Worm (Caenorhabditis elegans) whole organism, young adult: ENCODE measurements around the gene lin-13.

Source experiments
- C06A6.2 ChIP-seq: fragments of 200-800 bp; sonication (Bioruptor generic); conservative IDR thresholded peaks from 2 replicates; pipeline ENCODE4 v1.3.6; 2022; ENCODE audit warnings: missing genetic modification characterization, missing compliant biosample characterization
- F33H1.4 ChIP-seq: fragments of 200-800 bp; sonication (Bioruptor generic); IDR thresholded peaks from 2 replicates; pipeline ENCODE4 v1.3.6; 2022; ENCODE audit warnings: missing genetic modification reagents, missing genetic modification characterization, missing compliant biosample characterization
- F49E8.2 ChIP-seq: sonication (generic microtip); optimal IDR thresholded peaks from 3 replicates; lab custom pipeline; 2017; ENCODE audit warnings: missing genetic modification characterization, mild to moderate bottlenecking, missing compliant biosample characterization, antibody characterized with exemption, moderate library complexity; ENCODE audit not compliant: insufficient read depth
- F52B5.7 ChIP-seq: sonication (generic microtip); optimal IDR thresholded peaks from 2 replicates; lab custom pipeline; 2016; ENCODE audit warnings: mild to moderate bottlenecking, missing genetic modification characterization, missing compliant biosample characterization
- K11D2.4 ChIP-seq: fragments of 200-800 bp; sonication (Bioruptor generic); IDR thresholded peaks from 2 replicates; pipeline ENCODE4 v1.3.6; 2022; ENCODE audit warnings: missing genetic modification reagents, missing genetic modification characterization, missing compliant biosample characterization
- Y53F4B.3 ChIP-seq: fragments of 200-800 bp; sonication (Bioruptor generic); IDR thresholded peaks from 2 replicates; pipeline ENCODE4 v1.3.6; 2022; ENCODE audit warnings: missing genetic modification reagents, missing genetic modification characterization, missing compliant biosample characterization
- Y56A3A.18 ChIP-seq: fragments of 200-800 bp; sonication (Bioruptor generic); IDR thresholded peaks from 2 replicates; pipeline ENCODE4 v1.3.6; 2022; ENCODE audit warnings: missing genetic modification reagents, missing genetic modification characterization, missing compliant biosample characterization
- Y95B8A.8 ChIP-seq: fragments of 200-800 bp; sonication (Bioruptor generic); IDR thresholded peaks from 2 replicates; pipeline ENCODE4 v1.3.6; 2022; ENCODE audit warnings: missing genetic modification reagents, missing genetic modification characterization, missing compliant biosample characterization
- akir-1 ChIP-seq: fragments of 200-800 bp; sonication (Bioruptor generic); optimal IDR thresholded peaks from 2 replicates; lab custom pipeline; 2018; ENCODE audit warnings: mild to moderate bottlenecking, missing genetic modification characterization, moderate library complexity, missing compliant biosample characterization
- ama-1 ChIP-seq, 3 experiments: fragments of 150-350 bp in 1 of 3; sonication (generic microtip) in 2 of 3; optimal IDR thresholded peaks; 2 replicates each; lab custom pipeline; 2014 to 2018; ENCODE audit warnings: missing biosample characterization in 2 of 3, missing genetic modification characterization in 2 of 3, missing genetic modification reagents in 2 of 3
- aptf-2 ChIP-seq: fragments of 200-800 bp; sonication (Bioruptor generic); conservative IDR thresholded peaks from 2 replicates; pipeline ENCODE4 v1.3.6; 2022; ENCODE audit warnings: missing genetic modification reagents, missing genetic modification characterization, missing compliant biosample characterization
- athp-1 ChIP-seq: sonication (generic microtip); optimal IDR thresholded peaks from 2 replicates; lab custom pipeline; 2017; ENCODE audit warnings: mild to moderate bottlenecking, missing genetic modification characterization, missing compliant biosample characterization
- bed-2 ChIP-seq: fragments of 200-800 bp; sonication (Bioruptor generic); IDR thresholded peaks from 2 replicates; pipeline ENCODE4 v1.3.6; 2022; ENCODE audit warnings: missing genetic modification reagents, missing genetic modification characterization, missing compliant biosample characterization
- cebp-2 ChIP-seq: fragments of 200-800 bp; sonication (Bioruptor generic); IDR thresholded peaks from 2 replicates; pipeline ENCODE4 v1.3.6; 2022; ENCODE audit warnings: missing genetic modification characterization, missing compliant biosample characterization
- ceh-27 ChIP-seq: fragments of 200-800 bp; sonication (Bioruptor generic); optimal IDR thresholded peaks from 2 replicates; lab custom pipeline; 2018; ENCODE audit warnings: mild to moderate bottlenecking, missing genetic modification characterization, moderate library complexity, missing compliant biosample characterization
- ceh-58 ChIP-seq: fragments of 200-800 bp; sonication (Bioruptor generic); IDR thresholded peaks from 2 replicates; pipeline ENCODE4 v1.3.6; 2022; ENCODE audit warnings: missing genetic modification characterization, missing compliant biosample characterization
- ceh-91 ChIP-seq: fragments of 200-800 bp; sonication (Bioruptor generic); IDR thresholded peaks from 2 replicates; pipeline ENCODE4 v1.3.6; 2022; ENCODE audit warnings: missing genetic modification reagents, missing genetic modification characterization, missing compliant biosample characterization
- dox-1 ChIP-seq: fragments of 200-800 bp; sonication (Bioruptor generic); IDR thresholded peaks from 2 replicates; pipeline ENCODE4 v1.3.6; 2022; ENCODE audit warnings: missing genetic modification reagents, missing genetic modification characterization, missing compliant biosample characterization
- efl-1 ChIP-seq: fragments of 150-350 bp; optimal IDR thresholded peaks from 2 replicates; lab custom pipeline; 2014; ENCODE audit warnings: missing biosample characterization, missing genetic modification reagents, missing genetic modification characterization
- fkh-3 ChIP-seq: sonication (generic microtip); optimal IDR thresholded peaks from 2 replicates; lab custom pipeline; 2016; ENCODE audit warnings: mild to moderate bottlenecking, missing genetic modification characterization, missing compliant biosample characterization
- him-1 ChIP-seq: sonication (generic microtip); optimal IDR thresholded peaks from 2 replicates; lab custom pipeline; 2016; ENCODE audit warnings: missing genotype, missing genetic modification reagents, missing genetic modification characterization, missing compliant biosample characterization
- hlh-12 ChIP-seq: sonication (generic microtip); optimal IDR thresholded peaks from 2 replicates; lab custom pipeline; 2016; ENCODE audit warnings: missing genetic modification characterization, missing compliant biosample characterization
- lag-1 ChIP-seq: fragments of 200-800 bp; sonication (Bioruptor generic); IDR thresholded peaks from 2 replicates; pipeline ENCODE4 v1.3.6; 2022; ENCODE audit warnings: missing genetic modification reagents, missing genetic modification characterization, missing compliant biosample characterization
- let-607 ChIP-seq, 2 experiments: fragments of 200-800 bp in 1 of 2; sonication (Bioruptor generic) in 1 of 2; sonication (generic microtip) in 1 of 2; optimal IDR thresholded peaks; 2 replicates each; lab custom pipeline; 2016 to 2018; ENCODE audit warnings: mild to moderate bottlenecking in 2 of 2, missing compliant biosample characterization in 2 of 2, missing genetic modification characterization in 2 of 2, moderate library complexity in 2 of 2, missing genotype in 1 of 2
- lin-35 ChIP-seq, 3 experiments: fragments of 150-350 bp in 2 of 3; sonication (generic microtip) in 1 of 3; optimal IDR thresholded peaks; 2 replicates each; lab custom pipeline; 2014 to 2018; ENCODE audit warnings: missing biosample characterization in 3 of 3, missing genetic modification characterization in 3 of 3, missing genetic modification reagents in 3 of 3
- lsy-27 ChIP-seq: sonication (generic microtip); optimal IDR thresholded peaks from 2 replicates; lab custom pipeline; 2017; ENCODE audit warnings: missing genetic modification characterization, mild to moderate bottlenecking, missing compliant biosample characterization, antibody characterized with exemption, missing genotype, borderline replicate concordance; ENCODE audit not compliant: insufficient read depth
- madf-10 ChIP-seq: sonication (generic microtip); optimal IDR thresholded peaks from 2 replicates; lab custom pipeline; 2016; ENCODE audit warnings: mild to moderate bottlenecking, missing genetic modification characterization, missing compliant biosample characterization
- madf-8 ChIP-seq: fragments of 200-800 bp; sonication (Bioruptor generic); conservative IDR thresholded peaks from 2 replicates; pipeline ENCODE4 v1.3.6; 2022; ENCODE audit warnings: missing genetic modification reagents, missing genetic modification characterization, missing compliant biosample characterization
- mel-28 ChIP-seq: sonication (generic microtip); optimal IDR thresholded peaks from 2 replicates; lab custom pipeline; 2016; ENCODE audit warnings: borderline replicate concordance, mild to moderate bottlenecking, missing genetic modification characterization, missing compliant biosample characterization
- mxl-1 ChIP-seq: sonication (generic microtip); optimal IDR thresholded peaks from 2 replicates; lab custom pipeline; 2016; ENCODE audit warnings: missing genetic modification characterization, missing compliant biosample characterization
- nhr-120 ChIP-seq: fragments of 200-800 bp; sonication (Bioruptor generic); IDR thresholded peaks from 2 replicates; pipeline ENCODE4 v1.3.6; 2022; ENCODE audit warnings: missing genetic modification characterization, missing compliant biosample characterization
- nhr-80 ChIP-seq: sonication (generic microtip); optimal IDR thresholded peaks from 2 replicates; lab custom pipeline; 2016; ENCODE audit warnings: missing genetic modification characterization, missing compliant biosample characterization
- nhr-90 ChIP-seq: sonication (generic microtip); optimal IDR thresholded peaks from 2 replicates; lab custom pipeline; 2016; ENCODE audit warnings: missing genotype, mild to moderate bottlenecking, missing genetic modification characterization, missing compliant biosample characterization
- pbrm-1 ChIP-seq: fragments of 200-800 bp; sonication (Bioruptor generic); IDR thresholded peaks from 2 replicates; pipeline ENCODE4 v1.3.6; 2022; ENCODE audit warnings: missing genetic modification reagents, missing genetic modification characterization, missing compliant biosample characterization
- rcor-1 ChIP-seq: fragments of 200-800 bp; sonication (Bioruptor generic); IDR thresholded peaks from 2 replicates; pipeline ENCODE4 v1.3.6; 2022; ENCODE audit warnings: missing genetic modification reagents, missing genetic modification characterization, missing compliant biosample characterization
- rec-8 ChIP-seq, 2 experiments: sonication (generic microtip); optimal IDR thresholded peaks; 2 replicates each; lab custom pipeline; 2016; ENCODE audit warnings: mild to moderate bottlenecking in 2 of 2, missing genetic modification characterization in 2 of 2, missing genetic modification reagents in 2 of 2, missing genotype in 2 of 2, missing biosample characterization in 1 of 2, missing compliant biosample characterization in 1 of 2, moderate library complexity in 1 of 2
- repo-1 ChIP-seq: sonication (generic microtip); optimal IDR thresholded peaks from 2 replicates; lab custom pipeline; 2017; ENCODE audit warnings: mild to moderate bottlenecking, missing genetic modification characterization, missing compliant biosample characterization
- snpc-1.1 ChIP-seq: sonication (generic microtip); optimal IDR thresholded peaks from 2 replicates; lab custom pipeline; 2017; ENCODE audit warnings: missing genetic modification characterization, mild to moderate bottlenecking, missing compliant biosample characterization, antibody characterized with exemption, moderate library complexity, missing genotype, missing genetic modification reagents; ENCODE audit not compliant: insufficient read depth
- snpc-3.4 ChIP-seq: sonication (generic microtip); optimal IDR thresholded peaks from 2 replicates; lab custom pipeline; 2017; ENCODE audit warnings: missing genetic modification characterization, mild to moderate bottlenecking, missing compliant biosample characterization, antibody characterized with exemption, moderate library complexity, missing genotype, missing genetic modification reagents
- xnd-1 ChIP-seq: sonication (generic microtip); optimal IDR thresholded peaks from 2 replicates; lab custom pipeline; 2016; ENCODE audit warnings: missing genotype, missing genetic modification reagents, missing genetic modification characterization, missing compliant biosample characterization
- zim-3 ChIP-seq: sonication (generic microtip); optimal IDR thresholded peaks from 2 replicates; lab custom pipeline; 2017; ENCODE audit warnings: mild to moderate bottlenecking, missing genetic modification characterization, moderate library complexity, missing compliant biosample characterization
- ztf-18 ChIP-seq: sonication (generic microtip); optimal IDR thresholded peaks from 2 replicates; lab custom pipeline; 2016; ENCODE audit warnings: missing genotype, mild to moderate bottlenecking, missing genetic modification characterization, missing compliant biosample characterization
- ztf-25 ChIP-seq: fragments of 200-800 bp; sonication (Bioruptor generic); IDR thresholded peaks from 2 replicates; pipeline ENCODE4 v1.3.6; 2022; ENCODE audit warnings: missing genetic modification reagents, missing genetic modification characterization, missing compliant biosample characterization
- ztf-26 ChIP-seq: sonication (generic microtip); optimal IDR thresholded peaks from 2 replicates; lab custom pipeline; 2017; ENCODE audit warnings: missing genetic modification characterization, missing compliant biosample characterization

The lin-13 gene

ce11 chrIII:7736806-7737205 is 27.5 kb upstream of the lin-13 start (continued):
- TF ChIP-seq rec-8 (tag; optimal IDR thresholded peaks at IDR 0.05; lab: Kevin White, UChicago) = no peak
- no peak for TF ChIP-seq aptf-2 (GFP tag; lab: Robert Waterston, UW)
- no peak for TF ChIP-seq F49E8.2 (tag; lab: Kevin White, UChicago)
- TF ChIP-seq ztf-26 (tag; lab: Kevin White, UChicago) = no peak
- 0 out of 2 replicates have a peak, but pooled peaks have one; percentile 8 for TF ChIP-seq ztf-25
- TF ChIP-seq nhr-120 (GFP tag; lab: Robert Waterston, UW) = no peak
- TF ChIP-seq madf-8 (GFP tag; lab: Robert Waterston, UW) = no peak
- peak; percentile 37 for TF ChIP-seq snpc-3.4 (tag; lab: Kevin White, UChicago)
- no peak for TF ChIP-seq lag-1
- no peak for TF ChIP-seq ama-1 (optimal IDR thresholded peaks at IDR 0.05; lab: Kevin White, UChicago)
- TF ChIP-seq ama-1 (GFP tag; optimal IDR thresholded peaks at IDR 0.05; lab: Kevin White, UChicago) = no peak
- TF ChIP-seq mxl-1 (tag; lab: Kevin White, UChicago) = no peak
- peak; percentile 55; the same call in 1 of the 2 replicates for TF ChIP-seq cebp-2 (GFP tag; lab: Robert Waterston, UW)
- TF ChIP-seq ceh-27 (GFP tag; lab: Kevin White, UChicago) = no peak
- TF ChIP-seq mel-28 (tag; lab: Kevin White, UChicago) = no peak
- TF ChIP-seq athp-1 = peak; percentile 66
- no peak for TF ChIP-seq nhr-90 (tag; lab: Kevin White, UChicago)
- TF ChIP-seq repo-1 (tag; lab: Kevin White, UChicago) = no peak
- TF ChIP-seq K11D2.4 (GFP tag; lab: Robert Waterston, UW) = peak; percentile 12; the same call in 1 of the 2 replicates
- TF ChIP-seq him-1 (tag; lab: Kevin White, UChicago) = no peak
- no peak for TF ChIP-seq Y56A3A.18 (GFP tag; lab: Robert Waterston, UW)
- TF ChIP-seq madf-10 = no peak
- TF ChIP-seq lsy-27 (tag; lab: Kevin White, UChicago) = no peak
- TF ChIP-seq dox-1 (GFP tag; lab: Robert Waterston, UW) = peak; percentile 71; the same call in 1 of the 2 replicates
- peak in 1 of 2 experiments; percentile 12 for TF ChIP-seq let-607 (tag; optimal IDR thresholded peaks at IDR 0.05; lab: Kevin White, UChicago)
- no peak for TF ChIP-seq xnd-1 (tag; lab: Kevin White, UChicago)
- no peak for TF ChIP-seq snpc-1.1 (tag; lab: Kevin White, UChicago)
- 0 out of 2 replicates have a peak, but pooled peaks have one; percentile 21 for TF ChIP-seq Y95B8A.8 (GFP tag; lab: Robert Waterston, UW)
- peak in 1 of 3 experiments; percentile 65 for TF ChIP-seq lin-35 (GFP tag; optimal IDR thresholded peaks at IDR 0.05; lab: Kevin White, UChicago)
- TF ChIP-seq ceh-91 (GFP tag; lab: Robert Waterston, UW) = no peak
- peak; percentile 36; the same call in 1 of the 2 replicates for TF ChIP-seq C06A6.2 (GFP tag; lab: Robert Waterston, UW)
- TF ChIP-seq Y53F4B.3 = no peak
- TF ChIP-seq F33H1.4 (GFP tag; lab: Robert Waterston, UW) = no peak
- TF ChIP-seq F52B5.7 (tag; lab: Kevin White, UChicago) = no peak
- no peak for TF ChIP-seq fkh-3 (tag; lab: Kevin White, UChicago)
- no peak for TF ChIP-seq efl-1 (GFP tag; lab: Kevin White, UChicago)
- TF ChIP-seq nhr-80 (tag; lab: Kevin White, UChicago) = no peak
- no peak for TF ChIP-seq rcor-1 (GFP tag; lab: Robert Waterston, UW)
- TF ChIP-seq ceh-58 (GFP tag; lab: Robert Waterston, UW) = 0 out of 2 replicates have a peak, but pooled peaks have one; percentile 45
- TF ChIP-seq hlh-12 = no peak
- no peak for TF ChIP-seq zim-3
- TF ChIP-seq bed-2 = no peak
- TF ChIP-seq ztf-18 (tag; lab: Kevin White, UChicago) = no peak
- no peak for TF ChIP-seq akir-1 (GFP tag; lab: Kevin White, UChicago)
- TF ChIP-seq pbrm-1 (GFP tag; lab: Robert Waterston, UW) = 0 out of 2 replicates have a peak, but pooled peaks have one; percentile 15
